Worm (Caenorhabditis elegans) whole organism, mixed stage, embryonic: Measurements from ENCODE around the gene him-6.

Experiments
- lin-13 ChIP-seq: fragments of 150-350 bp; optimal IDR thresholded peaks from 2 replicates; lab custom pipeline; 2014; ENCODE audit warnings: missing biosample characterization, missing genetic modification characterization
- nhr-12 ChIP-seq: fragments of 150-350 bp; optimal IDR thresholded peaks from 2 replicates; lab custom pipeline; 2014; ENCODE audit warnings: missing biosample characterization, missing genetic modification characterization
- nhr-28 ChIP-seq: fragments of 150-350 bp; optimal IDR thresholded peaks from 2 replicates; lab custom pipeline; 2014; ENCODE audit warnings: missing biosample characterization, missing genetic modification characterization
- nhr-76 ChIP-seq: sonication (generic microtip); optimal IDR thresholded peaks from 2 replicates; lab custom pipeline; 2017; ENCODE audit warnings: missing biosample characterization, missing genetic modification characterization
- snpc-4 ChIP-seq: fragments of 150-350 bp; optimal IDR thresholded peaks from 2 replicates; lab custom pipeline; 2014; ENCODE audit warnings: missing biosample characterization, missing genetic modification characterization
- unc-120 ChIP-seq: sonication (generic microtip); optimal IDR thresholded peaks from 2 replicates; lab custom pipeline; 2017; ENCODE audit warnings: missing genetic modification characterization, missing compliant biosample characterization; ENCODE audit not compliant: poor library complexity, severe bottlenecking
- unc-39 ChIP-seq: fragments of 150-350 bp; optimal IDR thresholded peaks from 2 replicates; lab custom pipeline; 2014; ENCODE audit warnings: missing biosample characterization, missing genetic modification characterization
- unc-62 ChIP-seq: fragments of 150-350 bp; optimal IDR thresholded peaks from 2 replicates; lab custom pipeline; 2014; ENCODE audit warnings: missing biosample characterization, missing genetic modification reagents, missing genetic modification characterization

- TF ChIP-seq nhr-12 (tag; lab: Kevin White, UChicago), result no peak
- no peak for TF ChIP-seq unc-39 (tag; lab: Kevin White, UChicago)
- no peak for TF ChIP-seq unc-62
- no peak for TF ChIP-seq nhr-76 (tag; lab: Kevin White, UChicago)
- TF ChIP-seq unc-120 (tag; lab: Kevin White, UChicago), result no peak
- TF ChIP-seq snpc-4 (tag; lab: Kevin White, UChicago), result no peak
- no peak for TF ChIP-seq lin-13
- TF ChIP-seq nhr-28 (tag; lab: Kevin White, UChicago), result no peak
Observed at ce11 chrIV:12520150-12520549, 29.6 kb downstream of the him-6 start, which contains the start of gene tsp-4.
